In the genomic region with DNA sequence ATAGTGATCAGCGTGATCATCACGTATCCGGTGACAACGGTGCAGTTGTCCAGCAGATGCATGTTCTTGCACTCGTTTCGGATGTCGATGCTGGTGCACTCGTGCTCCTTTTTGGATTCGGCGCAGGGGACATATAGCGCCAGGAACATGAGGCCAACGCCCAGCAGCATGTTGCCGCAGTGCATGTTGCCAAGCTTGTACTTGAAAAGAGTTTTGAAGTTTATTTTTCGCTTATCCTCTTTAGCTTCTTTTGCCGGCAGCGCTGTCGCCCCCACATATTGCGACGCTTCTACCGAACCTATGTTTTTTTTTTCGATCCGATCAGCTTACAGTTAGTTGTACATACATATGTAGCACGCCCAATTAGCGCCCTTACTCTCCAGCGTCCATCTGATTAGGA, we compare ENCODE assay signal across 2 fruit fly cellular contexts.
TF ChIP-seq lines count a peak whose summit lies in the region.

No protein-coding gene starts in this region.

- TF ChIP-seq CTCF in whole organism, embryonic (GFP tag; optimal IDR thresholded peaks at IDR 0.05; lab: Kevin White, UChicago), result no peak

TF ChIP-seq in whole organism, adult, 20 proteins besides CTCF, POLR2A, EP300 and RAD21:
- TF ChIP-seq pad (GFP tag; optimal IDR thresholded peaks at IDR 0.05; lab: Kevin White, UChicago), result peak; percentile 32
- no peak for TF ChIP-seq Crg-1 (GFP tag; optimal IDR thresholded peaks at IDR 0.05; lab: Kevin White, UChicago)
TF ChIP-seq in whole organism, adult: peak in this region for 1.

TF ChIP-seq in whole organism, embryonic, 481 proteins besides CTCF, POLR2A, EP300 and RAD21:
- TF ChIP-seq CG5953 (GFP tag; IDR thresholded peaks at IDR 0.05; lab: Robert Waterston, UW) (no peak), Sin3A (optimal IDR thresholded peaks at IDR 0.05; lab: Kevin White, UChicago) (no peak), Xrp1 (GFP tag; IDR thresholded peaks at IDR 0.05; lab: Robert Waterston, UW) (no peak), Dll (GFP tag; IDR thresholded peaks at IDR 0.05; lab: Robert Waterston, UW; ENCODE audit: partially characterized antibody) (0 out of 4 replicates have a peak, but pooled peaks have one; percentile 39), CG11504 (tag; optimal IDR thresholded peaks at IDR 0.05; lab: Kevin White, UChicago) (peak; percentile 94), HLH3B (GFP tag; IDR thresholded peaks at IDR 0.05; lab: Robert Waterston, UW) (0 out of 2 replicates have a peak, but pooled peaks have one; percentile 7), Asciz (GFP tag; optimal IDR thresholded peaks at IDR 0.05; lab: Kevin White, UChicago) (no peak), TFAM (GFP tag; optimal IDR thresholded peaks at IDR 0.05; lab: Kevin White, UChicago) (no peak), seq (GFP tag; IDR thresholded peaks at IDR 0.05; lab: Robert Waterston, UW) (no peak), YL-1 (GFP tag; optimal IDR thresholded peaks at IDR 0.05; lab: Kevin White, UChicago) (no peak), cwo (GFP tag; optimal IDR thresholded peaks at IDR 0.05; lab: Kevin White, UChicago) (no peak), Lim3 (GFP tag; IDR thresholded peaks at IDR 0.05; lab: Robert Waterston, UW) (peak; percentile 36; the same call in 1 of the 2 replicates), CG31388 (GFP tag; optimal IDR thresholded peaks at IDR 0.05; lab: Kevin White, UChicago) (no peak), CG4328 (GFP tag; optimal IDR thresholded peaks at IDR 0.05; lab: Kevin White, UChicago) (no peak), CG12299 (tag; optimal IDR thresholded peaks at IDR 0.05; lab: Kevin White, UChicago) (no peak), grau (tag; optimal IDR thresholded peaks at IDR 0.05; lab: Kevin White, UChicago) (no peak), CG14014 (GFP tag; IDR thresholded peaks at IDR 0.05; lab: Robert Waterston, UW) (no peak)
